Fruit fly (Drosophila melanogaster) whole organism, embryonic: ENCODE data around the gene Syt12.

Experiments used
- Abd-B ChIP-seq: fragments of 200-800 bp; sonication (Bioruptor generic); optimal IDR thresholded peaks from 2 replicates; lab custom pipeline; 2018; ENCODE audit warnings: missing biosample characterization, mild to moderate bottlenecking, missing genetic modification characterization, moderate library complexity
- BEAF-32 ChIP-seq: fragments of 200-800 bp; sonication (Bioruptor generic); optimal IDR thresholded peaks from 3 replicates; lab custom pipeline; 2017; ENCODE audit warnings: missing biosample characterization, missing genetic modification characterization, mild to moderate bottlenecking, moderate library complexity, missing genetic modification reagents
- Bteb2 ChIP-seq: fragments of 200-800 bp; sonication (Bioruptor generic); optimal IDR thresholded peaks from 2 replicates; lab custom pipeline; 2016; ENCODE audit warnings: missing biosample characterization, missing genetic modification characterization
- CG10654 ChIP-seq: fragments of 200-800 bp; sonication (Bioruptor generic); optimal IDR thresholded peaks from 2 replicates; lab custom pipeline; 2016; ENCODE audit warnings: missing biosample characterization, missing genetic modification characterization
- CG11398 ChIP-seq: fragments of 200-800 bp; sonication (Bioruptor generic); optimal IDR thresholded peaks from 2 replicates; lab custom pipeline; 2016; ENCODE audit warnings: missing biosample characterization, missing genetic modification characterization
- CG13775 ChIP-seq: fragments of 200-800 bp; sonication (Bioruptor generic); optimal IDR thresholded peaks from 3 replicates; lab custom pipeline; 2017; ENCODE audit warnings: missing biosample characterization, mild to moderate bottlenecking, missing genetic modification characterization
- CG14050 ChIP-seq: fragments of 200-800 bp; sonication (Bioruptor generic); IDR thresholded peaks from 3 replicates; pipeline ENCODE4 v1.3.6; 2022; ENCODE audit warnings: missing biosample characterization, missing genetic modification characterization
- CG15601 ChIP-seq: fragments of 200-800 bp; sonication (Bioruptor generic); optimal IDR thresholded peaks from 3 replicates; lab custom pipeline; 2019; ENCODE audit warnings: missing biosample characterization, mild to moderate bottlenecking, missing genetic modification characterization, moderate library complexity
- CG16815 ChIP-seq: fragments of 200-800 bp; sonication (Bioruptor generic); optimal IDR thresholded peaks from 3 replicates; lab custom pipeline; 2017; ENCODE audit warnings: missing biosample characterization, mild to moderate bottlenecking, missing genetic modification characterization
- CG17912 ChIP-seq: fragments of 200-800 bp; sonication (Bioruptor generic); optimal IDR thresholded peaks from 2 replicates; lab custom pipeline; 2018; ENCODE audit warnings: missing biosample characterization, mild to moderate bottlenecking, missing genetic modification characterization
- CG2120 ChIP-seq: fragments of 200-800 bp; sonication (Bioruptor generic); optimal IDR thresholded peaks from 3 replicates; lab custom pipeline; 2016; ENCODE audit warnings: missing biosample characterization, missing genetic modification characterization
- CG31365 ChIP-seq: fragments of 200-800 bp; sonication (Bioruptor generic); optimal IDR thresholded peaks from 2 replicates; lab custom pipeline; 2018; ENCODE audit warnings: missing biosample characterization, mild to moderate bottlenecking, missing genetic modification characterization
- CG32767 ChIP-seq: fragments of 200-800 bp; sonication (Bioruptor generic); IDR thresholded peaks from 2 replicates; pipeline ENCODE4 v1.3.6; 2022; ENCODE audit warnings: missing biosample characterization, missing genetic modification characterization
- CG32772 ChIP-seq: fragments of 200-800 bp; sonication (Bioruptor generic); IDR thresholded peaks from 2 replicates; pipeline ENCODE4 v1.3.6; 2022; ENCODE audit warnings: missing biosample characterization, missing genetic modification characterization
- CG4707 ChIP-seq: fragments of 200-800 bp; sonication (Bioruptor generic); optimal IDR thresholded peaks from 2 replicates; lab custom pipeline; 2018; ENCODE audit warnings: missing biosample characterization, mild to moderate bottlenecking, missing genetic modification characterization, moderate library complexity
- CG5953 ChIP-seq: fragments of 200-800 bp; sonication (Bioruptor generic); IDR thresholded peaks from 2 replicates; pipeline ENCODE4 v1.3.6; 2022; ENCODE audit warnings: missing biosample characterization, missing genetic modification characterization
- CG6272 ChIP-seq: fragments of 200-800 bp; sonication (Bioruptor generic); IDR thresholded peaks from 2 replicates; pipeline ENCODE4 v1.3.6; 2022; ENCODE audit warnings: missing biosample characterization, missing genetic modification characterization
- CG6654 ChIP-seq: fragments of 200-800 bp; sonication (Bioruptor generic); optimal IDR thresholded peaks from 2 replicates; lab custom pipeline; 2017; ENCODE audit warnings: missing biosample characterization, mild to moderate bottlenecking, missing genetic modification characterization
- CG7786 ChIP-seq: fragments of 200-800 bp; sonication (Bioruptor generic); optimal IDR thresholded peaks from 2 replicates; lab custom pipeline; 2016; ENCODE audit warnings: missing biosample characterization, missing genetic modification characterization
- CG7987 ChIP-seq: fragments of 200-800 bp; sonication (Bioruptor generic); optimal IDR thresholded peaks from 2 replicates; lab custom pipeline; 2018; ENCODE audit warnings: missing biosample characterization, mild to moderate bottlenecking, missing genetic modification characterization, moderate library complexity
- CG8290 ChIP-seq, 3 experiments: fragments of 200-800 bp; sonication (Bioruptor generic); optimal IDR thresholded peaks; 2 replicates each; lab custom pipeline; 2016 to 2019; ENCODE audit warnings: missing biosample characterization in 3 of 3, missing genetic modification characterization in 3 of 3, mild to moderate bottlenecking in 2 of 3, moderate library complexity in 1 of 3
- CG9437 ChIP-seq: fragments of 200-800 bp; sonication (Bioruptor generic); optimal IDR thresholded peaks from 2 replicates; lab custom pipeline; 2018; ENCODE audit warnings: missing biosample characterization, mild to moderate bottlenecking, missing genetic modification characterization
- Dip3 ChIP-seq: fragments of 200-800 bp; sonication (Bioruptor generic); optimal IDR thresholded peaks from 3 replicates; lab custom pipeline; 2016; ENCODE audit warnings: missing biosample characterization, missing genetic modification characterization
- Elba2 ChIP-seq: fragments of 200-800 bp; sonication (Bioruptor generic); optimal IDR thresholded peaks from 3 replicates; lab custom pipeline; 2016; ENCODE audit warnings: missing biosample characterization, missing genetic modification characterization
- Ets97D ChIP-seq: fragments of 200-800 bp; sonication (Bioruptor generic); optimal IDR thresholded peaks from 3 replicates; lab custom pipeline; 2016; ENCODE audit warnings: missing biosample characterization, missing genetic modification characterization
- GATAe ChIP-seq: fragments of 200-800 bp; sonication (Bioruptor generic); conservative IDR thresholded peaks from 2 replicates; pipeline ENCODE4 v1.3.6; 2022; ENCODE audit warnings: missing biosample characterization, missing genetic modification characterization
- HmgZ ChIP-seq: fragments of 200-800 bp; sonication (Bioruptor generic); optimal IDR thresholded peaks from 2 replicates; lab custom pipeline; 2018; ENCODE audit warnings: missing biosample characterization, mild to moderate bottlenecking, missing genetic modification characterization
- Hr3 ChIP-seq: fragments of 200-800 bp; sonication (Bioruptor generic); optimal IDR thresholded peaks from 3 replicates; lab custom pipeline; 2016; ENCODE audit warnings: missing biosample characterization, missing genetic modification characterization
- NC2β ChIP-seq: fragments of 200-800 bp; sonication (Bioruptor generic); optimal IDR thresholded peaks from 2 replicates; lab custom pipeline; 2016; ENCODE audit warnings: missing biosample characterization, missing genetic modification characterization
- Nf-YC ChIP-seq: fragments of 200-800 bp; optimal IDR thresholded peaks from 3 replicates; lab custom pipeline; 2019; ENCODE audit warnings: missing biosample characterization, mild to moderate bottlenecking, missing genetic modification characterization, moderate library complexity
- Rfx ChIP-seq: fragments of 200-800 bp; sonication (Bioruptor generic); IDR thresholded peaks from 2 replicates; pipeline ENCODE4 v1.3.6; 2022; ENCODE audit warnings: missing biosample characterization, missing genetic modification characterization
- Sin3A ChIP-seq: fragments of >200 bp; optimal IDR thresholded peaks from 2 replicates; lab custom pipeline; 2018
- ac ChIP-seq: fragments of 200-800 bp; sonication (Bioruptor generic); optimal IDR thresholded peaks from 3 replicates; lab custom pipeline; 2017; ENCODE audit warnings: missing biosample characterization, mild to moderate bottlenecking, missing genetic modification characterization
- ap ChIP-seq: fragments of 200-800 bp; sonication (Bioruptor generic); IDR thresholded peaks from 2 replicates; pipeline ENCODE4 v1.3.6; 2022; ENCODE audit warnings: missing biosample characterization, missing genetic modification characterization
- ara ChIP-seq: fragments of 200-800 bp; sonication (Bioruptor generic); IDR thresholded peaks from 2 replicates; pipeline ENCODE4 v1.3.6; 2022; ENCODE audit warnings: missing biosample characterization, missing genetic modification characterization
- bbx ChIP-seq: fragments of 200-800 bp; sonication (Bioruptor generic); IDR thresholded peaks from 2 replicates; pipeline ENCODE4 v1.3.6; 2022; ENCODE audit warnings: missing biosample characterization, missing genetic modification characterization; ENCODE audit not compliant: partially characterized antibody
- bcd ChIP-seq: fragments of 200-800 bp; sonication (Bioruptor generic); optimal IDR thresholded peaks from 2 replicates; lab custom pipeline; 2017; ENCODE audit warnings: missing biosample characterization, mild to moderate bottlenecking, missing genetic modification characterization
- bigmax ChIP-seq: fragments of 200-800 bp; sonication (Bioruptor generic); optimal IDR thresholded peaks from 2 replicates; lab custom pipeline; 2018; ENCODE audit warnings: missing biosample characterization, mild to moderate bottlenecking, missing genetic modification characterization
- dmrt11E ChIP-seq: fragments of 200-800 bp; sonication (Bioruptor generic); optimal IDR thresholded peaks from 3 replicates; lab custom pipeline; 2018; ENCODE audit warnings: missing biosample characterization, mild to moderate bottlenecking, missing genetic modification characterization, moderate library complexity
- dysf ChIP-seq: fragments of 200-800 bp; sonication (Bioruptor generic); IDR thresholded peaks from 3 replicates; pipeline ENCODE4 v1.3.6; 2022; ENCODE audit warnings: missing biosample characterization, missing genetic modification characterization
- ems ChIP-seq: fragments of 200-800 bp; sonication (Bioruptor generic); optimal IDR thresholded peaks from 3 replicates; lab custom pipeline; 2016; ENCODE audit warnings: missing biosample characterization, missing genetic modification characterization
- her ChIP-seq: fragments of 200-800 bp; sonication (Bioruptor generic); optimal IDR thresholded peaks from 2 replicates; lab custom pipeline; 2016; ENCODE audit warnings: missing biosample characterization, missing genetic modification characterization
- inv ChIP-seq: fragments of 200-800 bp; sonication (Bioruptor generic); IDR thresholded peaks from 2 replicates; pipeline ENCODE4 v1.3.6; 2022; ENCODE audit warnings: missing biosample characterization, missing genetic modification characterization; ENCODE audit not compliant: partially characterized antibody
- jumu ChIP-seq: fragments of 200-800 bp; sonication (Bioruptor generic); optimal IDR thresholded peaks from 3 replicates; lab custom pipeline; 2016; ENCODE audit warnings: missing biosample characterization, missing genetic modification characterization
- lilli ChIP-seq: fragments of 200-800 bp; sonication (Bioruptor generic); optimal IDR thresholded peaks from 3 replicates; lab custom pipeline; 2016; ENCODE audit warnings: missing biosample characterization, missing genetic modification characterization
- p53 ChIP-seq: fragments of 200-800 bp; sonication (Bioruptor generic); optimal IDR thresholded peaks from 2 replicates; lab custom pipeline; 2016; ENCODE audit warnings: missing biosample characterization, missing genetic modification characterization
- peb ChIP-seq: fragments of 200-800 bp; sonication (Bioruptor generic); IDR thresholded peaks from 2 replicates; pipeline ENCODE4 v1.3.6; 2022; ENCODE audit warnings: missing biosample characterization, missing genetic modification characterization
- ssp ChIP-seq: fragments of 200-800 bp; sonication (Bioruptor generic); IDR thresholded peaks from 2 replicates; pipeline ENCODE4 v1.3.6; 2022; ENCODE audit warnings: missing biosample characterization, missing genetic modification characterization
- tx ChIP-seq: fragments of 200-800 bp; sonication (Bioruptor generic); optimal IDR thresholded peaks from 2 replicates; lab custom pipeline; 2016; ENCODE audit warnings: missing biosample characterization, missing genetic modification characterization
- zfh2 ChIP-seq: fragments of 200-800 bp; sonication (Bioruptor generic); optimal IDR thresholded peaks from 2 replicates; lab custom pipeline; 2016; ENCODE audit warnings: missing biosample characterization, missing genetic modification characterization

Syt12 gene

DNA sequence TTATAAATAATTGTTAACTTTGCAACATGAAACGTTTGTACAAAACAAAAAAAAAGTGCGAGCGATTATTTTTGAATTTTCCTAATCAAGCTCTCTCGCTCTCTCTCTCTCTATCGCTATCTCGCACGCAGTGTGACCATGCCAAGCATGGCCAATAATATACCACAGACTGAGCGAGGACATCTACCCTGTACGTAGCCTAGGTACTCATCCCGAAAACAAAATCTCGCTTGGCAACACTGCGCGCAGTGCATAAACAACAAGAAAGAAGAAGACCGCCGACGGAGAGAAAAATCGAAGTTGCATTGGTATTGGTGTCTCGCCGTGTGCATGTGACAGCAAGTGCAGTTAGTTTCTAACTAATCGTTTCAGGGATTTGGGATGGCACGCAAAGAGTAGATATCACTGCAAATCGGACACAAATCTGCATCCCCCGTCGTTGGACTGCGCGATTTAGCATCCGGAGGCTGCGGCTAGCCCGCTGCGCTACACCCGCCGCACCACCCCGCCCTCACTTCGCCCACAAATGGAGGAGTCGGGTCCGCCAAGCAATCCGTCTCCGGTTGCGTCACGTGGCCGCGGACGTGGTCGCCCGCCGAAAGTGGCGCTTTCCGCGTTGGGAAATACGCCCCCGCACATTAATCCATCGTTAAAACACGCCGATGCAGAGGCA lies 54.0 kb downstream of the Syt12 start, which contains the start of the genes CG1998 and Set2 (continued):
- TF ChIP-seq BEAF-32 (GFP tag; lab: Kevin White, UChicago) (peak; percentile 61), CG9437 (GFP tag; lab: Kevin White, UChicago) (peak; percentile 65), CG32767 (GFP tag; lab: Robert Waterston, UW) (0 out of 2 replicates have a peak, but pooled peaks have one; percentile 45), ac (no peak), CG7987 (GFP tag; lab: Kevin White, UChicago) (peak; percentile 62), CG11398 (GFP tag; lab: Kevin White, UChicago) (no peak), CG7786 (GFP tag; lab: Kevin White, UChicago) (peak; percentile 6), lilli (GFP tag; lab: Kevin White, UChicago) (no peak), HmgZ (tag; lab: Kevin White, UChicago) (peak; percentile 79), Dip3 (GFP tag; lab: Kevin White, UChicago) (no peak), CG8290 (GFP tag; optimal IDR thresholded peaks at IDR 0.05; lab: Kevin White, UChicago) (peak; percentile 85), CG8290 (tag; optimal IDR thresholded peaks at IDR 0.05; lab: Kevin White, UChicago) (peak; percentile 15 to 82), bigmax (peak; percentile 43), Elba2 (GFP tag; lab: Kevin White, UChicago) (peak; percentile 67), CG4707 (GFP tag; lab: Kevin White, UChicago) (no peak), ssp (GFP tag; lab: Robert Waterston, UW) (0 out of 2 replicates have a peak, but pooled peaks have one; percentile 22), inv (GFP tag; lab: Robert Waterston, UW) (peak; percentile 46; the same call in 1 of the 2 replicates), bbx (GFP tag; lab: Robert Waterston, UW) (peak; percentile 27; the same call in 1 of the 2 replicates), CG31365 (tag; lab: Kevin White, UChicago) (peak; percentile 28), CG15601 (tag; lab: Kevin White, UChicago) (peak; percentile 35), ara (GFP tag; lab: Robert Waterston, UW) (no peak), Ets97D (GFP tag; lab: Kevin White, UChicago) (peak; percentile 92), p53 (peak; percentile 25), NC2β (GFP tag; lab: Kevin White, UChicago) (peak; percentile 15), Abd-B (GFP tag; lab: Kevin White, UChicago) (peak; percentile 54), ap (no peak), CG6272 (GFP tag; lab: Robert Waterston, UW) (0 out of 2 replicates have a peak, but pooled peaks have one; percentile 18), Nf-YC (tag; lab: Kevin White, UChicago) (peak; percentile 55), zfh2 (GFP tag; lab: Kevin White, UChicago) (peak; percentile 19), peb (GFP tag; lab: Robert Waterston, UW) (no peak), CG2120 (GFP tag; lab: Kevin White, UChicago) (peak; percentile 56), CG17912 (GFP tag; lab: Kevin White, UChicago) (peak; percentile 25), CG32772 (GFP tag; lab: Robert Waterston, UW) (no peak; the same call in 1 of the 2 replicates), Hr3 (GFP tag; lab: Kevin White, UChicago) (no peak), CG13775 (GFP tag; lab: Kevin White, UChicago) (peak; percentile 22), CG16815 (GFP tag; lab: Kevin White, UChicago) (no peak), CG10654 (GFP tag; lab: Kevin White, UChicago) (peak; percentile 10), tx (GFP tag; lab: Kevin White, UChicago) (no peak), dmrt11E (tag; lab: Kevin White, UChicago) (no peak), jumu (GFP tag; lab: Kevin White, UChicago) (peak; percentile 7), ems (peak; percentile 8), Sin3A (lab: Kevin White, UChicago) (peak; percentile 15), Bteb2 (GFP tag; lab: Kevin White, UChicago) (peak; percentile 6), GATAe (GFP tag; lab: Robert Waterston, UW) (peak; percentile 46; the same call in 1 of the 2 replicates), CG14050 (GFP tag; lab: Robert Waterston, UW) (no peak), CG6654 (GFP tag; lab: Kevin White, UChicago) (no peak), Rfx (GFP tag; lab: Robert Waterston, UW) (peak; percentile 70), her (GFP tag; lab: Kevin White, UChicago) (no peak), CG5953 (GFP tag; lab: Robert Waterston, UW) (no peak), dysf (GFP tag; lab: Robert Waterston, UW) (0 out of 3 replicates have a peak, but pooled peaks have one; percentile 21), bcd (GFP tag; lab: Kevin White, UChicago) (no peak)
